Worm (Caenorhabditis elegans): Measurements from ENCODE around the gene K02E7.1.

DNA sequence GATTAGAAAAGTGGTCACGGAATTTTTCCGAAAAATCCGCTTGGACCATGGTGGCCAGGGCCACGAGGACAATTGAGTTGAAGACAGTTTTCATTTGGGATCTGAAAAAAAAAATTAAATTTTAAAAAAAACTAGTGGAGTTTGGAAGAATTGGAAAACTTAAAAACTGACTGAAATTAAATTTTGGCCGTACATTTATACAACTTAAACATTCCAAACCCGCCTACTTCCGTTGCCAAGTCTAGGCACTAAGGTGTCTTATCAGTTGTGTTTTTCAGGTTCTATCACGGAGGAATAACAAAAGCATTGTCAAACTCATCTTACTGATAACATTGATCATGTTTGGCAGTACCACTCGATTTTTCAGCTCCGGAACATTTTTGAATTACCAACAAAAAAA, 31.2 kb downstream of the K02E7.1 start, which contains the start of gene lips-12:
- TF ChIP-seq repo-1 (tag; optimal IDR thresholded peaks at IDR 0.05) (no peak), akir-1 (GFP tag; optimal IDR thresholded peaks at IDR 0.05) (no peak), gei-17 (GFP tag; optimal IDR thresholded peaks at IDR 0.05) (no peak), nhr-179 (tag; optimal IDR thresholded peaks at IDR 0.05) (no peak), nfya-1 (tag; optimal IDR thresholded peaks at IDR 0.05; ENCODE audit: borderline replicate concordance, insufficient read depth) (no peak)
